Fruit fly (Drosophila melanogaster): ENCODE data around the gene Vps45.

The Vps45 gene

dm6 chr3R:9572929-9573811 lies 9.4 kb downstream of the Vps45 start (continued):
- TF ChIP-seq dysf (GFP tag; IDR thresholded peaks at IDR 0.05), result no peak
- 0 out of 2 replicates have a peak, but pooled peaks have one; percentile 29 for TF ChIP-seq bbx (GFP tag; IDR thresholded peaks at IDR 0.05; ENCODE audit: partially characterized antibody)
- TF ChIP-seq CG14050 (GFP tag; IDR thresholded peaks at IDR 0.05), result no peak
- no peak for TF ChIP-seq HLH54F (GFP tag; optimal IDR thresholded peaks at IDR 0.05)
- no peak for TF ChIP-seq luna (GFP tag; optimal IDR thresholded peaks at IDR 0.05)
- peak; percentile 69; the same call in 2 of the 4 replicates for TF ChIP-seq chinmo (GFP tag; IDR thresholded peaks at IDR 0.05; ENCODE audit: partially characterized antibody)
- TF ChIP-seq CG1024 (GFP tag; IDR thresholded peaks at IDR 0.05), result no peak
- no peak for TF ChIP-seq Sry-δ (GFP tag; optimal IDR thresholded peaks at IDR 0.05)
- no peak for TF ChIP-seq CG10565 (GFP tag; optimal IDR thresholded peaks at IDR 0.05)
- TF ChIP-seq sd (tag; optimal IDR thresholded peaks at IDR 0.05), result peak; percentile 76
- TF ChIP-seq Mrtf (GFP tag; IDR thresholded peaks at IDR 0.05), result no peak
- TF ChIP-seq HLH3B (GFP tag; IDR thresholded peaks at IDR 0.05), result no peak
- TF ChIP-seq Ets97D (GFP tag; optimal IDR thresholded peaks at IDR 0.05), result no peak
- TF ChIP-seq CG12236 (GFP tag; optimal IDR thresholded peaks at IDR 0.05), result no peak
- no peak for TF ChIP-seq mld (GFP tag; IDR thresholded peaks at IDR 0.05; ENCODE audit: partially characterized antibody)
- TF ChIP-seq kni (GFP tag; optimal IDR thresholded peaks at IDR 0.05), result no peak
- no peak for TF ChIP-seq CG2889 (GFP tag; IDR thresholded peaks at IDR 0.05)
- TF ChIP-seq hb (GFP tag; IDR thresholded peaks at IDR 0.05; ENCODE audit: partially characterized antibody), result 0 out of 3 replicates have a peak, but pooled peaks have one; percentile 39
- TF ChIP-seq corto (GFP tag; optimal IDR thresholded peaks at IDR 0.05), result no peak
- TF ChIP-seq Xbp1 (GFP tag; optimal IDR thresholded peaks at IDR 0.05), result no peak
- no peak for TF ChIP-seq abd-A (tag; optimal IDR thresholded peaks at IDR 0.05)
- TF ChIP-seq p53 (GFP tag; optimal IDR thresholded peaks at IDR 0.05), result no peak
- no peak for TF ChIP-seq Scr (GFP tag; IDR thresholded peaks at IDR 0.05; ENCODE audit: partially characterized antibody)
- no peak for TF ChIP-seq croc (GFP tag; conservative IDR thresholded peaks at IDR 0.05)
- no peak for TF ChIP-seq eyg (GFP tag; optimal IDR thresholded peaks at IDR 0.05)
- no peak for TF ChIP-seq CG13894 (tag; optimal IDR thresholded peaks at IDR 0.05)
- TF ChIP-seq Hr51 (GFP tag; optimal IDR thresholded peaks at IDR 0.05), result no peak
- TF ChIP-seq ATbp (GFP tag; optimal IDR thresholded peaks at IDR 0.05), result no peak
- TF ChIP-seq CG17328 (GFP tag; IDR thresholded peaks at IDR 0.05), result 0 out of 2 replicates have a peak, but pooled peaks have one; percentile 23
- no peak for TF ChIP-seq CG18262 (tag; optimal IDR thresholded peaks at IDR 0.05)
- TF ChIP-seq CG3407 (GFP tag; optimal IDR thresholded peaks at IDR 0.05), result no peak
- TF ChIP-seq Chrac-16 (GFP tag; optimal IDR thresholded peaks at IDR 0.05), result no peak
- TF ChIP-seq slbo (GFP tag; IDR thresholded peaks at IDR 0.05), result peak; percentile 19
- no peak for TF ChIP-seq CG6689 (GFP tag; IDR thresholded peaks at IDR 0.05)
- TF ChIP-seq phol (tag; optimal IDR thresholded peaks at IDR 0.05), result no peak
- TF ChIP-seq rib (GFP tag; IDR thresholded peaks at IDR 0.05), result 0 out of 2 replicates have a peak, but pooled peaks have one; percentile 15
- TF ChIP-seq CG8765 (GFP tag; IDR thresholded peaks at IDR 0.05), result no peak
- no peak for TF ChIP-seq CkIIα-i1 (GFP tag; IDR thresholded peaks at IDR 0.05)
- 0 out of 3 replicates have a peak, but pooled peaks have one; percentile 40 for TF ChIP-seq CG2199 (GFP tag; IDR thresholded peaks at IDR 0.05)
- TF ChIP-seq Jarid2 (GFP tag; optimal IDR thresholded peaks at IDR 0.05), result peak; percentile 71
- TF ChIP-seq Nf-YC (tag; optimal IDR thresholded peaks at IDR 0.05), result no peak
- no peak for TF ChIP-seq insv (GFP tag; optimal IDR thresholded peaks at IDR 0.05)
- TF ChIP-seq sug (tag; optimal IDR thresholded peaks at IDR 0.05), result peak; percentile 50
- peak; percentile 47 for TF ChIP-seq CG7987 (GFP tag; optimal IDR thresholded peaks at IDR 0.05)
- no peak for TF ChIP-seq kay (GFP tag; optimal IDR thresholded peaks at IDR 0.05)
- no peak for TF ChIP-seq CG5180 (GFP tag; optimal IDR thresholded peaks at IDR 0.05)
- no peak for TF ChIP-seq CG13775 (GFP tag; optimal IDR thresholded peaks at IDR 0.05)
- no peak for TF ChIP-seq Fer3 (tag; optimal IDR thresholded peaks at IDR 0.05)

Measured in whole organism, embryonic.